Fruit fly (Drosophila melanogaster) whole organism, embryonic: ENCODE data around the gene CG33543.

Source experiments
- B-H2 ChIP-seq: fragments of 200-800 bp; sonication (Bioruptor generic); optimal IDR thresholded peaks from 2 replicates; lab custom pipeline; 2018; ENCODE audit warnings: missing biosample characterization, mild to moderate bottlenecking, missing genetic modification characterization
- CG10147 ChIP-seq: fragments of 200-800 bp; sonication (Bioruptor generic); optimal IDR thresholded peaks from 2 replicates; lab custom pipeline; 2019; ENCODE audit warnings: missing biosample characterization, mild to moderate bottlenecking, missing genetic modification characterization, moderate library complexity
- CG11560 ChIP-seq: fragments of 200-800 bp; sonication (Bioruptor generic); IDR thresholded peaks from 3 replicates; pipeline ENCODE4 v1.3.6; 2022; ENCODE audit warnings: missing biosample characterization, missing genetic modification characterization
- CG11723 ChIP-seq: fragments of 200-800 bp; sonication (Bioruptor generic); optimal IDR thresholded peaks from 2 replicates; lab custom pipeline; 2017; ENCODE audit warnings: missing biosample characterization, mild to moderate bottlenecking, missing genetic modification characterization
- CG13123 ChIP-seq: fragments of 200-800 bp; sonication (Bioruptor generic); optimal IDR thresholded peaks from 2 replicates; lab custom pipeline; 2016; ENCODE audit warnings: missing biosample characterization, missing genetic modification characterization
- CG14667 ChIP-seq: fragments of 200-800 bp; sonication (Bioruptor generic); IDR thresholded peaks from 2 replicates; pipeline ENCODE4 v1.3.6; 2022; ENCODE audit warnings: missing biosample characterization, missing genetic modification characterization
- CG17359 ChIP-seq: fragments of 200-800 bp; sonication (Bioruptor generic); optimal IDR thresholded peaks from 3 replicates; lab custom pipeline; 2018; ENCODE audit warnings: missing biosample characterization, mild to moderate bottlenecking, missing genetic modification characterization, moderate library complexity
- CG17912 ChIP-seq: fragments of 200-800 bp; sonication (Bioruptor generic); optimal IDR thresholded peaks from 2 replicates; lab custom pipeline; 2018; ENCODE audit warnings: missing biosample characterization, mild to moderate bottlenecking, missing genetic modification characterization
- CG18262 ChIP-seq: fragments of 200-800 bp; optimal IDR thresholded peaks from 3 replicates; lab custom pipeline; 2019; ENCODE audit warnings: missing biosample characterization, mild to moderate bottlenecking, missing genetic modification characterization, moderate library complexity
- CG2120 ChIP-seq: fragments of 200-800 bp; sonication (Bioruptor generic); optimal IDR thresholded peaks from 3 replicates; lab custom pipeline; 2016; ENCODE audit warnings: missing biosample characterization, missing genetic modification characterization
- CG3065 ChIP-seq: fragments of 200-800 bp; sonication (Bioruptor generic); optimal IDR thresholded peaks from 2 replicates; lab custom pipeline; 2016; ENCODE audit warnings: missing biosample characterization, missing genetic modification characterization
- CG31388 ChIP-seq: fragments of 200-800 bp; sonication (Bioruptor generic); optimal IDR thresholded peaks from 2 replicates; lab custom pipeline; 2016; ENCODE audit warnings: missing biosample characterization, missing genetic modification characterization
- CG31441 ChIP-seq: fragments of 200-800 bp; sonication (Bioruptor generic); IDR thresholded peaks from 2 replicates; pipeline ENCODE4 v1.3.6; 2022; ENCODE audit warnings: missing biosample characterization, missing genetic modification characterization
- CG34224 ChIP-seq: fragments of 200-800 bp; sonication (Bioruptor generic); IDR thresholded peaks from 3 replicates; pipeline ENCODE4 v1.3.6; 2022; ENCODE audit warnings: missing biosample characterization, missing genetic modification characterization; ENCODE audit not compliant: partially characterized antibody
- CG3847 ChIP-seq: fragments of 200-800 bp; sonication (Bioruptor generic); IDR thresholded peaks from 2 replicates; pipeline ENCODE4 v1.3.6; 2022; ENCODE audit warnings: missing biosample characterization, missing genetic modification characterization
- CG4360 ChIP-seq: fragments of 200-800 bp; sonication (Bioruptor generic); IDR thresholded peaks from 2 replicates; pipeline ENCODE4 v1.3.6; 2022; ENCODE audit warnings: missing biosample characterization, missing genetic modification characterization
- CG4854 ChIP-seq: fragments of 200-800 bp; sonication (Bioruptor generic); optimal IDR thresholded peaks from 2 replicates; lab custom pipeline; 2016; ENCODE audit warnings: missing biosample characterization, missing genetic modification characterization, inconsistent platforms
- CG5953 ChIP-seq: fragments of 200-800 bp; sonication (Bioruptor generic); IDR thresholded peaks from 2 replicates; pipeline ENCODE4 v1.3.6; 2022; ENCODE audit warnings: missing biosample characterization, missing genetic modification characterization
- CG6654 ChIP-seq: fragments of 200-800 bp; sonication (Bioruptor generic); optimal IDR thresholded peaks from 2 replicates; lab custom pipeline; 2017; ENCODE audit warnings: missing biosample characterization, mild to moderate bottlenecking, missing genetic modification characterization
- CG6689 ChIP-seq: fragments of 200-800 bp; sonication (Bioruptor generic); IDR thresholded peaks from 2 replicates; pipeline ENCODE4 v1.3.6; 2022; ENCODE audit warnings: missing biosample characterization, missing genetic modification characterization
- CG7987 ChIP-seq: fragments of 200-800 bp; sonication (Bioruptor generic); optimal IDR thresholded peaks from 2 replicates; lab custom pipeline; 2018; ENCODE audit warnings: missing biosample characterization, mild to moderate bottlenecking, missing genetic modification characterization, moderate library complexity
- Camta ChIP-seq: fragments of 200-800 bp; sonication (Bioruptor generic); optimal IDR thresholded peaks from 2 replicates; lab custom pipeline; 2016; ENCODE audit warnings: missing biosample characterization, missing genetic modification characterization
- CoRest ChIP-seq: fragments of 200-800 bp; sonication (Bioruptor generic); optimal IDR thresholded peaks from 3 replicates; lab custom pipeline; 2018; ENCODE audit warnings: missing biosample characterization, mild to moderate bottlenecking, missing genetic modification characterization, moderate library complexity
- Dip2 ChIP-seq: fragments of 200-800 bp; sonication (Bioruptor generic); IDR thresholded peaks from 2 replicates; pipeline ENCODE4 v1.3.6; 2022; ENCODE audit warnings: missing biosample characterization, missing genetic modification characterization
- Dll ChIP-seq: fragments of 200-800 bp; sonication (Bioruptor generic); IDR thresholded peaks from 4 replicates; pipeline ENCODE4 v1.3.6; 2022; ENCODE audit warnings: missing biosample characterization, missing genetic modification characterization; ENCODE audit not compliant: partially characterized antibody
- Fer1 ChIP-seq: fragments of 200-800 bp; sonication (Bioruptor generic); optimal IDR thresholded peaks from 2 replicates; lab custom pipeline; 2017; ENCODE audit warnings: missing biosample characterization, mild to moderate bottlenecking, missing genetic modification characterization
- Fer2 ChIP-seq: fragments of 200-800 bp; sonication (Bioruptor generic); optimal IDR thresholded peaks from 2 replicates; lab custom pipeline; 2018; ENCODE audit warnings: missing biosample characterization, mild to moderate bottlenecking, missing genetic modification characterization, moderate library complexity
- Fer3 ChIP-seq: fragments of 200-800 bp; sonication (Bioruptor generic); optimal IDR thresholded peaks from 2 replicates; lab custom pipeline; 2018; ENCODE audit warnings: missing biosample characterization, mild to moderate bottlenecking, missing genetic modification characterization, moderate library complexity
- Gsc ChIP-seq: fragments of 200-800 bp; sonication (Bioruptor generic); IDR thresholded peaks from 2 replicates; pipeline ENCODE4 v1.3.6; 2022; ENCODE audit warnings: missing biosample characterization, missing genetic modification characterization
- H15 ChIP-seq: fragments of 200-800 bp; sonication (Bioruptor generic); IDR thresholded peaks from 3 replicates; pipeline ENCODE4 v1.3.6; 2022; ENCODE audit warnings: missing biosample characterization, missing genetic modification characterization
- HLHmδ ChIP-seq: fragments of 200-800 bp; sonication (Bioruptor generic); optimal IDR thresholded peaks from 2 replicates; lab custom pipeline; 2018; ENCODE audit warnings: missing biosample characterization, mild to moderate bottlenecking, missing genetic modification characterization, moderate library complexity
- Hr51 ChIP-seq, 2 experiments: fragments of 200-800 bp; sonication (Bioruptor generic); optimal IDR thresholded peaks; 2 replicates in 1 of 2; 3 replicates in 1 of 2; lab custom pipeline; 2016 to 2018; ENCODE audit warnings: missing biosample characterization in 2 of 2, missing genetic modification characterization in 2 of 2, mild to moderate bottlenecking in 1 of 2, moderate library complexity in 1 of 2
- Nf-YB ChIP-seq: fragments of 200-800 bp; sonication (Bioruptor generic); optimal IDR thresholded peaks from 3 replicates; lab custom pipeline; 2019; ENCODE audit warnings: missing biosample characterization, mild to moderate bottlenecking, missing genetic modification characterization, moderate library complexity
- Xbp1 ChIP-seq: fragments of 200-800 bp; sonication (Bioruptor generic); optimal IDR thresholded peaks from 3 replicates; lab custom pipeline; 2016; ENCODE audit warnings: missing biosample characterization, mild to moderate bottlenecking, missing genetic modification characterization
- ato ChIP-seq: fragments of 200-800 bp; sonication (Bioruptor generic); IDR thresholded peaks from 2 replicates; pipeline ENCODE4 v1.3.6; 2022; ENCODE audit warnings: missing biosample characterization, missing genetic modification characterization; ENCODE audit not compliant: partially characterized antibody
- bab2 ChIP-seq: fragments of 200-800 bp; sonication (Bioruptor generic); optimal IDR thresholded peaks from 2 replicates; lab custom pipeline; 2016; ENCODE audit warnings: missing biosample characterization, missing genetic modification characterization
- dysf ChIP-seq: fragments of 200-800 bp; sonication (Bioruptor generic); IDR thresholded peaks from 3 replicates; pipeline ENCODE4 v1.3.6; 2022; ENCODE audit warnings: missing biosample characterization, missing genetic modification characterization
- en ChIP-seq: fragments of 200-800 bp; sonication (Bioruptor generic); optimal IDR thresholded peaks from 2 replicates; lab custom pipeline; 2016; ENCODE audit warnings: missing biosample characterization, missing genetic modification characterization
- eyg ChIP-seq: fragments of 200-800 bp; sonication (Bioruptor generic); optimal IDR thresholded peaks from 3 replicates; lab custom pipeline; 2016; ENCODE audit warnings: missing biosample characterization, missing genetic modification characterization
- gfzf ChIP-seq: fragments of 200-800 bp; sonication (Bioruptor generic); optimal IDR thresholded peaks from 2 replicates; lab custom pipeline; 2016; ENCODE audit warnings: missing biosample characterization, mild to moderate bottlenecking, missing genetic modification characterization, moderate library complexity
- org-1 ChIP-seq: fragments of 200-800 bp; sonication (Bioruptor generic); optimal IDR thresholded peaks from 2 replicates; lab custom pipeline; 2017; ENCODE audit warnings: missing biosample characterization, missing genetic modification characterization
- pb ChIP-seq: fragments of 200-800 bp; sonication (Bioruptor generic); optimal IDR thresholded peaks from 3 replicates; lab custom pipeline; 2016; ENCODE audit warnings: missing biosample characterization, missing genetic modification characterization
- seq ChIP-seq: fragments of 200-800 bp; sonication (Bioruptor generic); IDR thresholded peaks from 2 replicates; pipeline ENCODE4 v1.3.6; 2022; ENCODE audit warnings: missing biosample characterization, missing genetic modification characterization
- slp2 ChIP-seq: fragments of 200-800 bp; sonication (Bioruptor generic); optimal IDR thresholded peaks from 2 replicates; lab custom pipeline; 2016; ENCODE audit warnings: missing biosample characterization, missing genetic modification characterization
- so ChIP-seq: fragments of 200-800 bp; sonication (Bioruptor generic); IDR thresholded peaks from 3 replicates; pipeline ENCODE4 v1.3.6; 2022; ENCODE audit warnings: missing biosample characterization, missing genetic modification characterization
- tap ChIP-seq: fragments of 200-800 bp; optimal IDR thresholded peaks from 3 replicates; lab custom pipeline; 2019; ENCODE audit warnings: missing biosample characterization, mild to moderate bottlenecking, missing genetic modification characterization, moderate library complexity
- tna ChIP-seq: fragments of 200-800 bp; sonication (Bioruptor generic); IDR thresholded peaks from 2 replicates; pipeline ENCODE4 v1.3.6; 2022; ENCODE audit warnings: missing biosample characterization, missing genetic modification characterization; ENCODE audit not compliant: partially characterized antibody
- yki ChIP-seq: fragments of >200 bp; optimal IDR thresholded peaks from 3 replicates; lab custom pipeline; 2018

The CG33543 gene

dm6 chr2L:2008980-2009954 lies 3.2 kb upstream of the CG33543 start, which contains the start of gene CG4238 (continued):
- TF ChIP-seq so (GFP tag; lab: Robert Waterston, UW) = no peak
- no peak for TF ChIP-seq HLHmδ (GFP tag; lab: Kevin White, UChicago)
- peak; percentile 16 for TF ChIP-seq gfzf (GFP tag; lab: Kevin White, UChicago)
- no peak for TF ChIP-seq tap (tag; lab: Kevin White, UChicago)
- peak; percentile 50; the same call in 1 of the 3 replicates for TF ChIP-seq CG34224 (GFP tag; lab: Robert Waterston, UW)
- TF ChIP-seq CG7987 (GFP tag; lab: Kevin White, UChicago) = no peak
- peak; percentile 58; the same call in 1 of the 2 replicates for TF ChIP-seq ato (GFP tag; lab: Robert Waterston, UW)
- no peak for TF ChIP-seq seq (GFP tag; lab: Robert Waterston, UW)
- TF ChIP-seq eyg (GFP tag; lab: Kevin White, UChicago) = no peak
- TF ChIP-seq CG3847 (GFP tag; lab: Robert Waterston, UW) = no peak
- TF ChIP-seq Fer3 (tag; lab: Kevin White, UChicago) = no peak
- no peak for TF ChIP-seq dysf (GFP tag; lab: Robert Waterston, UW)
- TF ChIP-seq CG6654 (GFP tag; lab: Kevin White, UChicago) = no peak
- no peak for TF ChIP-seq Gsc (GFP tag; lab: Robert Waterston, UW)
- no peak for TF ChIP-seq CG17912
- no peak for TF ChIP-seq CG3065 (GFP tag; lab: Kevin White, UChicago)
- no peak for TF ChIP-seq CG10147
- no peak for TF ChIP-seq Fer1 (GFP tag; lab: Kevin White, UChicago)
- no peak for TF ChIP-seq B-H2 (GFP tag; lab: Kevin White, UChicago)
- no peak for TF ChIP-seq CG14667 (GFP tag; lab: Robert Waterston, UW)
- TF ChIP-seq org-1 = no peak
- no peak for TF ChIP-seq Dip2 (GFP tag; lab: Robert Waterston, UW)
- no peak for TF ChIP-seq H15 (GFP tag; lab: Robert Waterston, UW)
- TF ChIP-seq Fer2 (tag; lab: Kevin White, UChicago) = no peak
- no peak for TF ChIP-seq CG17359 (tag; lab: Kevin White, UChicago)
- TF ChIP-seq bab2 = no peak
- no peak for TF ChIP-seq CG11560
- TF ChIP-seq Dll (GFP tag; lab: Robert Waterston, UW) = peak; percentile 52; the same call in 1 of the 4 replicates
- no peak for TF ChIP-seq pb (GFP tag; lab: Kevin White, UChicago)
- TF ChIP-seq CG31441 (GFP tag; lab: Robert Waterston, UW) = 0 out of 2 replicates have a peak, but pooled peaks have one; percentile 28
- no peak for TF ChIP-seq CG11723 (GFP tag; lab: Kevin White, UChicago)
- peak; percentile 22 for TF ChIP-seq CoRest (tag; lab: Kevin White, UChicago)
- TF ChIP-seq Camta (GFP tag; lab: Kevin White, UChicago) = no peak
- no peak for TF ChIP-seq CG18262 (tag; lab: Kevin White, UChicago)
- TF ChIP-seq CG6689 (GFP tag; lab: Robert Waterston, UW) = no peak
- no peak for TF ChIP-seq CG2120 (GFP tag; lab: Kevin White, UChicago)
- TF ChIP-seq Xbp1 = no peak
- TF ChIP-seq en (GFP tag; lab: Kevin White, UChicago) = no peak
- TF ChIP-seq CG5953 (GFP tag; lab: Robert Waterston, UW) = no peak
- no peak for TF ChIP-seq Nf-YB (GFP tag; lab: Kevin White, UChicago)
- TF ChIP-seq slp2 (GFP tag; lab: Kevin White, UChicago) = no peak
- no peak for TF ChIP-seq CG31388
- TF ChIP-seq CG13123 (GFP tag; lab: Kevin White, UChicago) = no peak
- TF ChIP-seq CG4360 (GFP tag; lab: Robert Waterston, UW) = 0 out of 2 replicates have a peak, but pooled peaks have one; percentile 12
- TF ChIP-seq tna (GFP tag; lab: Robert Waterston, UW) = peak; percentile 56
- TF ChIP-seq yki (lab: Kevin White, UChicago) = no peak
- TF ChIP-seq Hr51 (GFP tag; optimal IDR thresholded peaks at IDR 0.05; lab: Kevin White, UChicago) = no peak
- no peak for TF ChIP-seq CG4854 (GFP tag; lab: Kevin White, UChicago)
